Worm (Caenorhabditis elegans): ENCODE results near the gene Y38H6C.16.

- no peak for TF ChIP-seq attf-5 (GFP tag; optimal IDR thresholded peaks at IDR 0.05)
- TF ChIP-seq madf-10 (tag; optimal IDR thresholded peaks at IDR 0.05): no peak
- TF ChIP-seq F49E8.2 (tag; optimal IDR thresholded peaks at IDR 0.05; ENCODE audit: insufficient read depth): no peak
These were observed 13.2 kb downstream of the Y38H6C.16 start, which contains the start of the genes srh-166 and Y38H6C.24 for ce11 chrV:20525816-20526459.

Data from whole organism, young adult.